Fruit fly (Drosophila melanogaster): Measurements from ENCODE around the gene ome.

ome gene

dm6 chr3L:14775711-14776660 is 103.3 kb downstream of the ome start, which contains the start of gene mop (continued):
- peak; percentile 39; the same call in 1 of the 3 replicates for TF ChIP-seq CG16813 (GFP tag; IDR thresholded peaks at IDR 0.05; ENCODE audit: partially characterized antibody)
- peak; percentile 41; the same call in 2 of the 3 replicates for TF ChIP-seq CG14050 (GFP tag; IDR thresholded peaks at IDR 0.05)
- TF ChIP-seq CG2889 (GFP tag; IDR thresholded peaks at IDR 0.05) = 0 out of 3 replicates have a peak, but pooled peaks have one; percentile 19
- TF ChIP-seq trem (tag; optimal IDR thresholded peaks at IDR 0.05) = peak; percentile 14
- no peak for TF ChIP-seq CG33557 (GFP tag; optimal IDR thresholded peaks at IDR 0.05)
- TF ChIP-seq grau (tag; optimal IDR thresholded peaks at IDR 0.05) = peak; percentile 12
- TF ChIP-seq CG6765 (GFP tag; optimal IDR thresholded peaks at IDR 0.05) = no peak
- TF ChIP-seq CG6683 (GFP tag; optimal IDR thresholded peaks at IDR 0.05) = no peak
- no peak for TF ChIP-seq Fer3 (tag; optimal IDR thresholded peaks at IDR 0.05)
- TF ChIP-seq Max (GFP tag; optimal IDR thresholded peaks at IDR 0.05) = no peak
- no peak for TF ChIP-seq CG10462 (GFP tag; optimal IDR thresholded peaks at IDR 0.05)
- TF ChIP-seq CG2129 (GFP tag; IDR thresholded peaks at IDR 0.05; ENCODE audit: partially characterized antibody) = 0 out of 2 replicates have a peak, but pooled peaks have one; percentile 28
- no peak for TF ChIP-seq CG18262 (tag; optimal IDR thresholded peaks at IDR 0.05)
- no peak for TF ChIP-seq usp (GFP tag; optimal IDR thresholded peaks at IDR 0.05)
- no peak for TF ChIP-seq vfl (GFP tag; optimal IDR thresholded peaks at IDR 0.05)
- no peak for TF ChIP-seq CG13624 (GFP tag; optimal IDR thresholded peaks at IDR 0.05)
- no peak for TF ChIP-seq CG6854 (GFP tag; optimal IDR thresholded peaks at IDR 0.05)
- TF ChIP-seq CG12769 (tag; optimal IDR thresholded peaks at IDR 0.05) = no peak
- TF ChIP-seq seq (GFP tag; IDR thresholded peaks at IDR 0.05) = peak; percentile 53; the same call in 1 of the 2 replicates
- TF ChIP-seq zfh1 (GFP tag; IDR thresholded peaks at IDR 0.05) = 0 out of 3 replicates have a peak, but pooled peaks have one; percentile 19
- 0 out of 2 replicates have a peak, but pooled peaks have one; percentile 39 for TF ChIP-seq rib (GFP tag; IDR thresholded peaks at IDR 0.05)
- no peak for TF ChIP-seq CG12219 (GFP tag; optimal IDR thresholded peaks at IDR 0.05)
- no peak for TF ChIP-seq CG15514 (GFP tag; optimal IDR thresholded peaks at IDR 0.05)
- TF ChIP-seq inv (GFP tag; IDR thresholded peaks at IDR 0.05; ENCODE audit: partially characterized antibody) = peak; percentile 40; the same call in 1 of the 2 replicates
- TF ChIP-seq pnt (GFP tag; optimal IDR thresholded peaks at IDR 0.05) = no peak
- no peak for TF ChIP-seq tll (GFP tag; optimal IDR thresholded peaks at IDR 0.05)
- TF ChIP-seq en (GFP tag; optimal IDR thresholded peaks at IDR 0.05) = no peak
- TF ChIP-seq CG17568 (GFP tag; optimal IDR thresholded peaks at IDR 0.05) = no peak
- no peak for TF ChIP-seq pb (GFP tag; optimal IDR thresholded peaks at IDR 0.05)
- peak; percentile 43 for TF ChIP-seq CG10979 (tag; optimal IDR thresholded peaks at IDR 0.05)
- no peak for TF ChIP-seq CG8765 (GFP tag; IDR thresholded peaks at IDR 0.05)
- TF ChIP-seq CG32767 (GFP tag; IDR thresholded peaks at IDR 0.05) = no peak
- no peak for TF ChIP-seq CG7372 (GFP tag; IDR thresholded peaks at IDR 0.05)
- TF ChIP-seq sc (optimal IDR thresholded peaks at IDR 0.05) = no peak
- no peak for TF ChIP-seq sc (GFP tag; optimal IDR thresholded peaks at IDR 0.05)
- no peak for TF ChIP-seq Jarid2 (GFP tag; optimal IDR thresholded peaks at IDR 0.05)
- peak; percentile 56; the same call in 1 of the 3 replicates for TF ChIP-seq jigr1 (GFP tag; IDR thresholded peaks at IDR 0.05)
- TF ChIP-seq CG18476 (GFP tag; optimal IDR thresholded peaks at IDR 0.05) = peak; percentile 28
- no peak for TF ChIP-seq NfI (GFP tag; optimal IDR thresholded peaks at IDR 0.05)
- no peak for TF ChIP-seq sens-2 (GFP tag; IDR thresholded peaks at IDR 0.05)
- TF ChIP-seq Mrtf (GFP tag; IDR thresholded peaks at IDR 0.05) = no peak
- no peak for TF ChIP-seq NC2α (GFP tag; optimal IDR thresholded peaks at IDR 0.05)
- peak; percentile 89 for TF ChIP-seq row (GFP tag; IDR thresholded peaks at IDR 0.05)
- TF ChIP-seq CrebB (tag; optimal IDR thresholded peaks at IDR 0.05) = no peak
- TF ChIP-seq Spps (tag; optimal IDR thresholded peaks at IDR 0.05) = no peak
- peak; percentile 22 for TF ChIP-seq Chrac-16 (GFP tag; optimal IDR thresholded peaks at IDR 0.05)
- TF ChIP-seq danr (GFP tag; IDR thresholded peaks at IDR 0.05) = 0 out of 2 replicates have a peak, but pooled peaks have one; percentile 32
- no peak for TF ChIP-seq CG3065 (GFP tag; optimal IDR thresholded peaks at IDR 0.05)

Data from whole organism, embryonic.